Worm (Caenorhabditis elegans) whole organism, young adult: ENCODE data around the gene C33E10.8.

Source experiments
- B0336.3 ChIP-seq: fragments of 200-800 bp; sonication (Bioruptor generic); IDR thresholded peaks from 2 replicates; pipeline ENCODE4 v1.3.6; 2022; ENCODE audit warnings: missing genetic modification characterization, missing compliant biosample characterization
- F49E8.2 ChIP-seq: sonication (generic microtip); optimal IDR thresholded peaks from 3 replicates; lab custom pipeline; 2017; ENCODE audit warnings: missing genetic modification characterization, mild to moderate bottlenecking, missing compliant biosample characterization, antibody characterized with exemption, moderate library complexity; ENCODE audit not compliant: insufficient read depth
- F57A8.1 ChIP-seq: fragments of 200-800 bp; sonication (Bioruptor generic); optimal IDR thresholded peaks from 2 replicates; lab custom pipeline; 2018; ENCODE audit warnings: mild to moderate bottlenecking, missing genetic modification characterization, moderate library complexity, missing compliant biosample characterization
- T07F8.4 ChIP-seq: sonication (generic microtip); optimal IDR thresholded peaks from 2 replicates; lab custom pipeline; 2016; ENCODE audit warnings: mild to moderate bottlenecking, missing genetic modification characterization, moderate library complexity, missing compliant biosample characterization
- Y67H2A.10 ChIP-seq: fragments of 200-800 bp; sonication (Bioruptor generic); conservative IDR thresholded peaks from 2 replicates; pipeline ENCODE4 v1.3.6; 2022; ENCODE audit warnings: missing genetic modification reagents, missing genetic modification characterization, missing compliant biosample characterization
- ZK185.1 ChIP-seq: sonication (generic microtip); optimal IDR thresholded peaks from 2 replicates; lab custom pipeline; 2016; ENCODE audit warnings: mild to moderate bottlenecking, missing genetic modification characterization, missing compliant biosample characterization; ENCODE audit not compliant: poor library complexity, severe bottlenecking
- aptf-2 ChIP-seq: fragments of 200-800 bp; sonication (Bioruptor generic); conservative IDR thresholded peaks from 2 replicates; pipeline ENCODE4 v1.3.6; 2022; ENCODE audit warnings: missing genetic modification reagents, missing genetic modification characterization, missing compliant biosample characterization
- atf-7 ChIP-seq: sonication (generic microtip); optimal IDR thresholded peaks from 2 replicates; lab custom pipeline; 2017; ENCODE audit warnings: mild to moderate bottlenecking, missing genetic modification characterization, missing compliant biosample characterization
- attf-3 ChIP-seq: fragments of 200-800 bp; sonication (Bioruptor generic); conservative IDR thresholded peaks from 2 replicates; pipeline ENCODE4 v1.3.6; 2022; ENCODE audit warnings: missing genetic modification reagents, missing genetic modification characterization, missing compliant biosample characterization
- attf-5 ChIP-seq: fragments of 200-800 bp; sonication (Bioruptor generic); optimal IDR thresholded peaks from 2 replicates; lab custom pipeline; 2018; ENCODE audit warnings: mild to moderate bottlenecking, missing genetic modification characterization, missing compliant biosample characterization
- bed-2 ChIP-seq: fragments of 200-800 bp; sonication (Bioruptor generic); IDR thresholded peaks from 2 replicates; pipeline ENCODE4 v1.3.6; 2022; ENCODE audit warnings: missing genetic modification reagents, missing genetic modification characterization, missing compliant biosample characterization
- ceh-27 ChIP-seq: fragments of 200-800 bp; sonication (Bioruptor generic); optimal IDR thresholded peaks from 2 replicates; lab custom pipeline; 2018; ENCODE audit warnings: mild to moderate bottlenecking, missing genetic modification characterization, moderate library complexity, missing compliant biosample characterization
- ceh-79 ChIP-seq: sonication (generic microtip); optimal IDR thresholded peaks from 2 replicates; lab custom pipeline; 2017; ENCODE audit warnings: mild to moderate bottlenecking, missing genetic modification characterization, missing compliant biosample characterization
- dox-1 ChIP-seq: fragments of 200-800 bp; sonication (Bioruptor generic); IDR thresholded peaks from 2 replicates; pipeline ENCODE4 v1.3.6; 2022; ENCODE audit warnings: missing genetic modification reagents, missing genetic modification characterization, missing compliant biosample characterization
- dpl-1 ChIP-seq: fragments of 150-350 bp; optimal IDR thresholded peaks from 2 replicates; lab custom pipeline; 2014; ENCODE audit warnings: missing biosample characterization, missing genetic modification reagents, missing genetic modification characterization
- egl-44 ChIP-seq: fragments of 200-800 bp; sonication (Bioruptor generic); IDR thresholded peaks from 2 replicates; pipeline ENCODE4 v1.3.6; 2022; ENCODE audit warnings: missing genetic modification reagents, missing genetic modification characterization, missing compliant biosample characterization
- egrh-3 ChIP-seq: fragments of 200-800 bp; sonication (Bioruptor generic); IDR thresholded peaks from 2 replicates; pipeline ENCODE4 v1.3.6; 2022; ENCODE audit warnings: missing genetic modification reagents, missing genetic modification characterization, missing compliant biosample characterization
- gei-17 ChIP-seq: fragments of 200-800 bp; sonication (Bioruptor generic); optimal IDR thresholded peaks from 2 replicates; lab custom pipeline; 2018; ENCODE audit warnings: mild to moderate bottlenecking, missing genetic modification characterization, missing compliant biosample characterization
- him-1 ChIP-seq: sonication (generic microtip); optimal IDR thresholded peaks from 2 replicates; lab custom pipeline; 2016; ENCODE audit warnings: missing genotype, missing genetic modification reagents, missing genetic modification characterization, missing compliant biosample characterization
- hlh-12 ChIP-seq: sonication (generic microtip); optimal IDR thresholded peaks from 2 replicates; lab custom pipeline; 2016; ENCODE audit warnings: missing genetic modification characterization, missing compliant biosample characterization
- hlh-26 ChIP-seq: fragments of 200-800 bp; sonication (Bioruptor generic); conservative IDR thresholded peaks from 2 replicates; pipeline ENCODE4 v1.3.6; 2022; ENCODE audit warnings: missing genetic modification reagents, missing genetic modification characterization, missing compliant biosample characterization
- hmg-1.2 ChIP-seq: fragments of 200-800 bp; sonication (Bioruptor generic); IDR thresholded peaks from 2 replicates; pipeline ENCODE4 v1.3.6; 2022; ENCODE audit warnings: missing genetic modification reagents, missing genetic modification characterization, missing compliant biosample characterization
- hmg-20 ChIP-seq: fragments of 200-800 bp; sonication (Bioruptor generic); IDR thresholded peaks from 2 replicates; pipeline ENCODE4 v1.3.6; 2022; ENCODE audit warnings: missing genetic modification reagents, missing genetic modification characterization, missing compliant biosample characterization
- hsf-1 ChIP-seq: fragments of 200-800 bp; sonication (Bioruptor generic); IDR thresholded peaks from 2 replicates; pipeline ENCODE4 v1.3.6; 2022; ENCODE audit warnings: missing genetic modification reagents, missing genetic modification characterization, missing compliant biosample characterization
- lag-1 ChIP-seq: fragments of 200-800 bp; sonication (Bioruptor generic); IDR thresholded peaks from 2 replicates; pipeline ENCODE4 v1.3.6; 2022; ENCODE audit warnings: missing genetic modification reagents, missing genetic modification characterization, missing compliant biosample characterization
- lin-54 ChIP-seq: fragments of 200-800 bp; sonication (Bioruptor generic); optimal IDR thresholded peaks from 2 replicates; lab custom pipeline; 2018; ENCODE audit warnings: mild to moderate bottlenecking, missing genetic modification characterization, missing compliant biosample characterization
- lir-1 ChIP-seq: fragments of 200-800 bp; sonication (Bioruptor generic); conservative IDR thresholded peaks from 2 replicates; pipeline ENCODE4 v1.3.6; 2022; ENCODE audit warnings: missing genetic modification reagents, missing genetic modification characterization, missing compliant biosample characterization
- madf-10 ChIP-seq: sonication (generic microtip); optimal IDR thresholded peaks from 2 replicates; lab custom pipeline; 2016; ENCODE audit warnings: mild to moderate bottlenecking, missing genetic modification characterization, missing compliant biosample characterization
- madf-6 ChIP-seq: fragments of 200-800 bp; sonication (Bioruptor generic); IDR thresholded peaks from 2 replicates; pipeline ENCODE4 v1.3.6; 2022; ENCODE audit warnings: missing genetic modification reagents, missing genetic modification characterization, missing compliant biosample characterization
- mel-28 ChIP-seq: sonication (generic microtip); optimal IDR thresholded peaks from 2 replicates; lab custom pipeline; 2016; ENCODE audit warnings: borderline replicate concordance, mild to moderate bottlenecking, missing genetic modification characterization, missing compliant biosample characterization
- mes-4 ChIP-seq: sonication (generic microtip); optimal IDR thresholded peaks from 2 replicates; lab custom pipeline; 2016; ENCODE audit warnings: missing genotype, missing genetic modification characterization, missing compliant biosample characterization
- nfya-1 ChIP-seq: sonication (generic microtip); optimal IDR thresholded peaks from 2 replicates; lab custom pipeline; 2017; ENCODE audit warnings: antibody characterized with exemption, missing compliant biosample characterization, missing genetic modification characterization, borderline replicate concordance; ENCODE audit not compliant: insufficient read depth
- nhr-90 ChIP-seq: sonication (generic microtip); optimal IDR thresholded peaks from 2 replicates; lab custom pipeline; 2016; ENCODE audit warnings: missing genotype, mild to moderate bottlenecking, missing genetic modification characterization, missing compliant biosample characterization
- sdz-38 ChIP-seq: sonication (generic microtip); optimal IDR thresholded peaks from 2 replicates; lab custom pipeline; 2016; ENCODE audit warnings: missing genotype, missing genetic modification characterization, missing compliant biosample characterization
- sea-2 ChIP-seq: fragments of 200-800 bp; sonication (Bioruptor generic); IDR thresholded peaks from 2 replicates; pipeline ENCODE4 v1.3.6; 2022; ENCODE audit warnings: missing genetic modification characterization, missing compliant biosample characterization
- snpc-1.1 ChIP-seq: sonication (generic microtip); optimal IDR thresholded peaks from 2 replicates; lab custom pipeline; 2017; ENCODE audit warnings: missing genetic modification characterization, mild to moderate bottlenecking, missing compliant biosample characterization, antibody characterized with exemption, moderate library complexity, missing genotype, missing genetic modification reagents; ENCODE audit not compliant: insufficient read depth
- snpc-1.3 ChIP-seq: sonication (generic microtip); optimal IDR thresholded peaks from 2 replicates; lab custom pipeline; 2017; ENCODE audit warnings: missing genetic modification characterization, mild to moderate bottlenecking, missing compliant biosample characterization, antibody characterized with exemption, moderate library complexity, missing genotype, missing genetic modification reagents; ENCODE audit not compliant: insufficient read depth
- sptf-2 ChIP-seq: fragments of 200-800 bp; sonication (Bioruptor generic); optimal IDR thresholded peaks from 2 replicates; lab custom pipeline; 2018; ENCODE audit warnings: mild to moderate bottlenecking, missing genetic modification characterization, missing compliant biosample characterization
- xnd-1 ChIP-seq: sonication (generic microtip); optimal IDR thresholded peaks from 2 replicates; lab custom pipeline; 2016; ENCODE audit warnings: missing genotype, missing genetic modification reagents, missing genetic modification characterization, missing compliant biosample characterization
- zfh-2 ChIP-seq: fragments of 200-800 bp; sonication (Bioruptor generic); conservative IDR thresholded peaks from 2 replicates; pipeline ENCODE4 v1.3.6; 2022; ENCODE audit warnings: missing genetic modification reagents, missing genetic modification characterization, missing compliant biosample characterization
- ztf-25 ChIP-seq: fragments of 200-800 bp; sonication (Bioruptor generic); IDR thresholded peaks from 2 replicates; pipeline ENCODE4 v1.3.6; 2022; ENCODE audit warnings: missing genetic modification reagents, missing genetic modification characterization, missing compliant biosample characterization

The C33E10.8 gene

ce11 chrX:17330574-17330973, 35.9 kb upstream of the C33E10.8 start:
- TF ChIP-seq zfh-2 (no peak), egrh-3 (GFP tag; lab: Robert Waterston, UW) (no peak), snpc-1.1 (tag; lab: Kevin White, UChicago) (no peak), atf-7 (tag; lab: Kevin White, UChicago) (no peak), mel-28 (tag; lab: Kevin White, UChicago) (no peak), nfya-1 (tag; lab: Kevin White, UChicago) (no peak), attf-5 (no peak), F57A8.1 (GFP tag; lab: Kevin White, UChicago) (no peak), T07F8.4 (no peak), ceh-79 (tag; lab: Kevin White, UChicago) (no peak), snpc-1.3 (tag; lab: Kevin White, UChicago) (no peak), aptf-2 (GFP tag; lab: Robert Waterston, UW) (no peak), xnd-1 (tag; lab: Kevin White, UChicago) (no peak), hmg-20 (GFP tag; lab: Robert Waterston, UW) (no peak), bed-2 (GFP tag; lab: Robert Waterston, UW) (no peak), sptf-2 (no peak)

- no peak for TF ChIP-seq egl-44 (GFP tag; lab: Robert Waterston, UW)
- TF ChIP-seq mes-4 = no peak
- no peak for TF ChIP-seq madf-10 (tag; lab: Kevin White, UChicago)
- no peak for TF ChIP-seq hmg-20 (GFP tag; lab: Robert Waterston, UW)
- no peak for TF ChIP-seq sdz-38 (tag; lab: Kevin White, UChicago)
- TF ChIP-seq ztf-25 (GFP tag; lab: Robert Waterston, UW) = no peak
- TF ChIP-seq dox-1 (GFP tag; lab: Robert Waterston, UW) = 0 out of 2 replicates have a peak, but pooled peaks have one; percentile 12
- TF ChIP-seq ZK185.1 (tag; lab: Kevin White, UChicago) = no peak
- TF ChIP-seq, all 124 proteins: peak for 1
Measured at ce11 chrX:17329075-17329474, 34.4 kb upstream of the C33E10.8 start.

DNA sequence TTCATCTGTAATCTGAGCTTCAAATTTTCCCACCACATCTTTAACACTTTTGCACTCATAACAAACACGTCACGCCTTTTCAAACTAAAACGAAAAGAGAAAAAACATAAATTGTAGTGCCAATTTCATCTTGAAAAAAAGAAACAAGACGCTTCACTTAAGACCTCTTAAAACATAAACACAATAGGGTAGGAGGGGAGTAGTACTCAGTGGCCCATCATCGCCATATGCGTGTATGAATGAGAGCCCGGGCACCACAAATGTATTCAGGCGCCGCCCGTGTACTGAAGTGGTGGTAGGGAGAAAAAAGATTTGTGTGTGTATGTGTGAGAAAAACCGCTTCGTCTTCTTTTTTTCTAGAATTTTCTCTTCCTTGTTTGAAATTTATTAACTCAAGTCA, 32.6 kb upstream of the C33E10.8 start:
- no peak for TF ChIP-seq gei-17
- no peak for TF ChIP-seq lag-1
- peak; percentile 73 for TF ChIP-seq ceh-27 (GFP tag; lab: Kevin White, UChicago)
- no peak for TF ChIP-seq nhr-90 (tag; lab: Kevin White, UChicago)

DNA sequence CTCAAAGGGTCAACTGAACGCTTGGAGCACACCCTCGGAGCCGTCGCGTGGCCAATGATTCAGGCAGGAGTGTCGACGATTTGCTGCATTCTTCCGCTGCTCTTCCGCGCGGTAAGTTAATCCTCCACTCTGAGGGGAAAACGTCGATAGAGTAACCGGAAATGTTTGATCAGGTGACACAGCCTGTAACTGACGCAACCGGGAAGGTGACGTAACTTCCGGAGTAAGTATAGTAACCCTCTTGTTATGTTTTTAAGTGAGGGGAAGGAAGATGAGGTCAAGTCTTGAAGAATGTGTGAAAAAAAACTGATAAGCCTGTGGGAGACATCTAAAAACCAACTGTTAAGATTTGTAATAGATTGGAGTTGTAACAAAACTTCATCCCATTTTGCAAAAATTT, 30.3 kb upstream of the C33E10.8 start:
- TF ChIP-seq hlh-26 (GFP tag; lab: Robert Waterston, UW) (no peak), zfh-2 (0 out of 2 replicates have a peak, but pooled peaks have one; percentile 30)

DNA sequence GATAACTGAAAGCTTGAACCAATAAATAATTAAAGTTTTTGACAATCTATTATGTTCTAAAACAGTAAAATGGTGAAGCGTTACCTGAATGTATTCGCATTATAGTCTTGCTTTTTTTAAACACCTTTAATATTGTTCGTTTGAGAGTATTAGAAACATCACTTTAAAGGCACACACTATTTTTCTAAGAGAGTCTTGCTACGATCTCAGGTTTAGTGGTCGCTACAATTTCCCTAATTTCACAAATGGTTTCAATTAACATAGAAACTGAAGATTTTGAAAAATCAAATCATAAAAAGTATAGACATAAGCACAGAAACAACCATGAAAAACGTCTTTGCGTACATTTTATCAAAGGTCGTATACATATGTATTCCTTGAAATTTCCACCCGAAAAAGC, 25.9 kb upstream of the C33E10.8 start:
- no peak for TF ChIP-seq attf-3 (GFP tag; lab: Robert Waterston, UW)
- TF ChIP-seq madf-6 (GFP tag; lab: Robert Waterston, UW) = no peak
- TF ChIP-seq F49E8.2 = no peak
- TF ChIP-seq zfh-2 = no peak
- no peak for TF ChIP-seq B0336.3 (GFP tag; lab: Robert Waterston, UW)
- TF ChIP-seq sea-2 (GFP tag; lab: Robert Waterston, UW) = no peak
- TF ChIP-seq him-1 (tag; lab: Kevin White, UChicago) = no peak
- TF ChIP-seq hmg-1.2 (GFP tag; lab: Robert Waterston, UW) = no peak
- no peak for TF ChIP-seq Y67H2A.10
- no peak for TF ChIP-seq hlh-12 (tag; lab: Kevin White, UChicago)
- no peak for TF ChIP-seq dpl-1 (GFP tag; lab: Kevin White, UChicago)
- TF ChIP-seq hsf-1 (GFP tag; lab: Robert Waterston, UW) = no peak
- no peak for TF ChIP-seq bed-2 (GFP tag; lab: Robert Waterston, UW)
- TF ChIP-seq lin-54 (GFP tag; lab: Kevin White, UChicago) = no peak
- TF ChIP-seq lir-1 (GFP tag; lab: Robert Waterston, UW) = no peak
